Fruit fly (Drosophila melanogaster) whole organism, embryonic: Measurements from ENCODE around the gene Nxf3.

ENCODE experiments used
- Ada2b ChIP-seq: fragments of 200-800 bp; sonication (Bioruptor generic); IDR thresholded peaks from 2 replicates; pipeline ENCODE4 v1.3.6; 2022; ENCODE audit warnings: missing biosample characterization, missing genetic modification characterization
- Aef1 ChIP-seq: fragments of 200-800 bp; sonication (Bioruptor generic); IDR thresholded peaks from 3 replicates; pipeline ENCODE4 v1.3.6; 2022; ENCODE audit warnings: missing biosample characterization, missing genetic modification characterization
- CG1024 ChIP-seq: fragments of 200-800 bp; sonication (Bioruptor generic); IDR thresholded peaks from 2 replicates; pipeline ENCODE4 v1.3.6; 2022; ENCODE audit warnings: missing biosample characterization, missing genetic modification characterization
- CG12769 ChIP-seq: fragments of 200-800 bp; sonication (Bioruptor generic); optimal IDR thresholded peaks from 2 replicates; lab custom pipeline; 2019; ENCODE audit warnings: missing biosample characterization, mild to moderate bottlenecking, missing genetic modification characterization, moderate library complexity
- CG13123 ChIP-seq: fragments of 200-800 bp; sonication (Bioruptor generic); optimal IDR thresholded peaks from 2 replicates; lab custom pipeline; 2016; ENCODE audit warnings: missing biosample characterization, missing genetic modification characterization
- CG13296 ChIP-seq: fragments of 200-800 bp; sonication (Bioruptor generic); optimal IDR thresholded peaks from 3 replicates; lab custom pipeline; 2018; ENCODE audit warnings: missing biosample characterization, mild to moderate bottlenecking, missing genetic modification characterization
- CG14050 ChIP-seq: fragments of 200-800 bp; sonication (Bioruptor generic); IDR thresholded peaks from 3 replicates; pipeline ENCODE4 v1.3.6; 2022; ENCODE audit warnings: missing biosample characterization, missing genetic modification characterization
- CG18262 ChIP-seq: fragments of 200-800 bp; optimal IDR thresholded peaks from 3 replicates; lab custom pipeline; 2019; ENCODE audit warnings: missing biosample characterization, mild to moderate bottlenecking, missing genetic modification characterization, moderate library complexity
- CG30020 ChIP-seq: fragments of 200-800 bp; optimal IDR thresholded peaks from 2 replicates; lab custom pipeline; 2019; ENCODE audit warnings: missing biosample characterization, mild to moderate bottlenecking, missing genetic modification characterization, moderate library complexity
- CG3163 ChIP-seq: fragments of 200-800 bp; sonication (Bioruptor generic); optimal IDR thresholded peaks from 3 replicates; lab custom pipeline; 2016; ENCODE audit warnings: missing biosample characterization, missing genetic modification characterization
- CG34224 ChIP-seq: fragments of 200-800 bp; sonication (Bioruptor generic); IDR thresholded peaks from 3 replicates; pipeline ENCODE4 v1.3.6; 2022; ENCODE audit warnings: missing biosample characterization, missing genetic modification characterization; ENCODE audit not compliant: partially characterized antibody
- CG34376 ChIP-seq: fragments of 200-800 bp; sonication (Bioruptor generic); optimal IDR thresholded peaks from 2 replicates; lab custom pipeline; 2018; ENCODE audit warnings: missing biosample characterization, mild to moderate bottlenecking, missing genetic modification characterization
- CG3726 ChIP-seq: fragments of 200-800 bp; sonication (Bioruptor generic); IDR thresholded peaks from 3 replicates; pipeline ENCODE4, ENCODE4 v1.3.6; 2022; ENCODE audit warnings: missing biosample characterization, missing genetic modification characterization
- CG5180 ChIP-seq: fragments of 200-800 bp; sonication (Bioruptor generic); optimal IDR thresholded peaks from 3 replicates; lab custom pipeline; 2017; ENCODE audit warnings: missing biosample characterization, missing genetic modification characterization, mild to moderate bottlenecking, moderate library complexity, missing genetic modification reagents
- CG6683 ChIP-seq: fragments of 200-800 bp; sonication (Bioruptor generic); optimal IDR thresholded peaks from 2 replicates; lab custom pipeline; 2017; ENCODE audit warnings: missing biosample characterization, mild to moderate bottlenecking, missing genetic modification characterization, missing genetic modification reagents
- CG7357 ChIP-seq: fragments of 200-800 bp; sonication (Bioruptor generic); IDR thresholded peaks from 3 replicates; pipeline ENCODE4 v1.3.6; 2022; ENCODE audit warnings: missing biosample characterization, missing genetic modification characterization
- CG7928 ChIP-seq: fragments of 200-800 bp; sonication (Bioruptor generic); optimal IDR thresholded peaks from 2 replicates; lab custom pipeline; 2017; ENCODE audit warnings: missing biosample characterization, mild to moderate bottlenecking, missing genetic modification characterization
- CG9609 ChIP-seq: fragments of 200-800 bp; sonication (Bioruptor generic); optimal IDR thresholded peaks from 3 replicates; lab custom pipeline; 2016; ENCODE audit warnings: missing biosample characterization, missing genetic modification characterization
- Deaf1 ChIP-seq: fragments of 200-800 bp; optimal IDR thresholded peaks from 3 replicates; lab custom pipeline; 2019; ENCODE audit warnings: missing biosample characterization, mild to moderate bottlenecking, missing genetic modification characterization, moderate library complexity
- Dref ChIP-seq: fragments of 200-800 bp; sonication (Bioruptor generic); IDR thresholded peaks from 2 replicates; pipeline ENCODE4 v1.3.6; 2022; ENCODE audit warnings: missing biosample characterization, missing genetic modification characterization
- Drgx ChIP-seq: fragments of 200-800 bp; sonication (Bioruptor generic); IDR thresholded peaks from 2 replicates; pipeline ENCODE4 v1.3.6; 2022; ENCODE audit warnings: missing biosample characterization, missing genetic modification characterization
- E2f2 ChIP-seq: fragments of 200-800 bp; sonication (Bioruptor generic); IDR thresholded peaks from 2 replicates; pipeline ENCODE4 v1.3.6; 2022; ENCODE audit warnings: missing biosample characterization, missing genetic modification characterization
- Eip74EF ChIP-seq, 2 experiments: fragments of 200-800 bp in 1 of 2; fragments of >200 bp in 1 of 2; sonication (Bioruptor generic) in 1 of 2; optimal IDR thresholded peaks; 2 replicates each; lab custom pipeline; 2017 to 2019; ENCODE audit warnings: missing biosample characterization in 2 of 2, missing genetic modification characterization in 2 of 2, mild to moderate bottlenecking in 1 of 2, moderate library complexity in 1 of 2
- Ets97D ChIP-seq: fragments of 200-800 bp; sonication (Bioruptor generic); optimal IDR thresholded peaks from 3 replicates; lab custom pipeline; 2016; ENCODE audit warnings: missing biosample characterization, missing genetic modification characterization
- Fer3 ChIP-seq: fragments of 200-800 bp; sonication (Bioruptor generic); optimal IDR thresholded peaks from 2 replicates; lab custom pipeline; 2018; ENCODE audit warnings: missing biosample characterization, mild to moderate bottlenecking, missing genetic modification characterization, moderate library complexity
- H15 ChIP-seq: fragments of 200-800 bp; sonication (Bioruptor generic); IDR thresholded peaks from 3 replicates; pipeline ENCODE4 v1.3.6; 2022; ENCODE audit warnings: missing biosample characterization, missing genetic modification characterization
- Hr78 ChIP-seq, 2 experiments: fragments of 200-800 bp in 1 of 2; fragments of >200 bp in 1 of 2; sonication (Bioruptor generic) in 1 of 2; optimal IDR thresholded peaks; 2 replicates each; lab custom pipeline; 2017 to 2019; ENCODE audit warnings: missing biosample characterization in 2 of 2, missing genetic modification characterization in 2 of 2, mild to moderate bottlenecking in 1 of 2, moderate library complexity in 1 of 2
- Max ChIP-seq: fragments of 200-800 bp; sonication (Bioruptor generic); optimal IDR thresholded peaks from 2 replicates; lab custom pipeline; 2016; ENCODE audit warnings: missing biosample characterization, mild to moderate bottlenecking, missing genetic modification characterization
- Med ChIP-seq: fragments of 200-800 bp; sonication (Bioruptor generic); peaks from one replicate; lab custom pipeline; 2016; ENCODE audit warnings: missing biosample characterization, missing genetic modification characterization, mild to moderate bottlenecking, inconsistent platforms, moderate library complexity
- PHDP ChIP-seq: fragments of 200-800 bp; sonication (Bioruptor generic); optimal IDR thresholded peaks from 3 replicates; lab custom pipeline; 2018; ENCODE audit warnings: missing biosample characterization, mild to moderate bottlenecking, missing genetic modification characterization, moderate library complexity
- Sox100B ChIP-seq: fragments of 200-800 bp; sonication (Bioruptor generic); optimal IDR thresholded peaks from 3 replicates; lab custom pipeline; 2018; ENCODE audit warnings: missing biosample characterization, mild to moderate bottlenecking, missing genetic modification characterization
- Ssrp ChIP-seq: fragments of 200-800 bp; sonication (Bioruptor generic); optimal IDR thresholded peaks from 2 replicates; lab custom pipeline; 2018; ENCODE audit warnings: missing biosample characterization, mild to moderate bottlenecking, missing genetic modification characterization, moderate library complexity
- TFAM ChIP-seq: fragments of 200-800 bp; sonication (Bioruptor generic); optimal IDR thresholded peaks from 2 replicates; lab custom pipeline; 2017; ENCODE audit warnings: missing biosample characterization, missing genetic modification characterization, inconsistent platforms
- Trl ChIP-seq, 3 experiments: fragments of >200 bp in 2 of 3; fragments of 200-800 bp in 1 of 3; sonication (Bioruptor generic) in 1 of 3; optimal IDR thresholded peaks; 2 replicates in 1 of 3; 3 replicates in 2 of 3; lab custom pipeline; 2016 to 2017; ENCODE audit warnings: missing biosample characterization in 1 of 3, missing genetic modification characterization in 1 of 3
- ap ChIP-seq: fragments of 200-800 bp; sonication (Bioruptor generic); IDR thresholded peaks from 2 replicates; pipeline ENCODE4 v1.3.6; 2022; ENCODE audit warnings: missing biosample characterization, missing genetic modification characterization
- ase ChIP-seq: fragments of 200-800 bp; sonication (Bioruptor generic); IDR thresholded peaks from 3 replicates; pipeline ENCODE4 v1.3.6; 2022; ENCODE audit warnings: missing biosample characterization, missing genetic modification characterization
- bsh ChIP-seq, 2 experiments: fragments of 200-800 bp; sonication (Bioruptor generic); optimal IDR thresholded peaks; 2 replicates each; lab custom pipeline; 2017 to 2018; ENCODE audit warnings: mild to moderate bottlenecking in 2 of 2, missing biosample characterization in 2 of 2, missing genetic modification characterization in 2 of 2, moderate library complexity in 1 of 2
- chinmo ChIP-seq: fragments of 200-800 bp; sonication (Bioruptor generic); IDR thresholded peaks from 4 replicates; pipeline ENCODE4 v1.3.6; 2022; ENCODE audit warnings: missing biosample characterization, missing genetic modification characterization; ENCODE audit not compliant: partially characterized antibody
- ci ChIP-seq: fragments of 200-800 bp; sonication (Bioruptor generic); IDR thresholded peaks from 3 replicates; pipeline ENCODE4 v1.3.6; 2022; ENCODE audit warnings: missing biosample characterization, missing genetic modification characterization
- jing ChIP-seq: fragments of 200-800 bp; sonication (Bioruptor generic); optimal IDR thresholded peaks from 2 replicates; lab custom pipeline; 2018; ENCODE audit warnings: missing biosample characterization, mild to moderate bottlenecking, missing genetic modification characterization
- kni ChIP-seq: fragments of 200-800 bp; sonication (Bioruptor generic); optimal IDR thresholded peaks from 3 replicates; lab custom pipeline; 2017; ENCODE audit warnings: mild to moderate bottlenecking, missing biosample characterization, missing genetic modification reagents, missing genetic modification characterization
- odd ChIP-seq: fragments of 200-800 bp; sonication (Bioruptor generic); optimal IDR thresholded peaks from 2 replicates; lab custom pipeline; 2017; ENCODE audit warnings: missing biosample characterization, mild to moderate bottlenecking, missing genetic modification characterization
- p53 ChIP-seq: fragments of 200-800 bp; sonication (Bioruptor generic); optimal IDR thresholded peaks from 2 replicates; lab custom pipeline; 2016; ENCODE audit warnings: missing biosample characterization, missing genetic modification characterization
- pros ChIP-seq: fragments of 200-800 bp; sonication (Bioruptor generic); optimal IDR thresholded peaks from 3 replicates; lab custom pipeline; 2019; ENCODE audit warnings: missing biosample characterization, mild to moderate bottlenecking, missing genetic modification characterization, moderate library complexity
- schlank ChIP-seq: fragments of 200-800 bp; sonication (Bioruptor generic); optimal IDR thresholded peaks from 2 replicates; lab custom pipeline; 2018; ENCODE audit warnings: missing biosample characterization, mild to moderate bottlenecking, missing genetic modification characterization
- so ChIP-seq: fragments of 200-800 bp; sonication (Bioruptor generic); IDR thresholded peaks from 3 replicates; pipeline ENCODE4 v1.3.6; 2022; ENCODE audit warnings: missing biosample characterization, missing genetic modification characterization
- sr ChIP-seq: fragments of 200-800 bp; sonication (Bioruptor generic); IDR thresholded peaks from 3 replicates; pipeline ENCODE4 v1.3.6; 2022; ENCODE audit warnings: missing biosample characterization, missing genetic modification characterization
- stwl ChIP-seq: fragments of 200-800 bp; sonication (Bioruptor generic); optimal IDR thresholded peaks from 3 replicates; lab custom pipeline; 2018; ENCODE audit warnings: missing biosample characterization, mild to moderate bottlenecking, missing genetic modification characterization, moderate library complexity
- trem ChIP-seq: fragments of 200-800 bp; optimal IDR thresholded peaks from 3 replicates; lab custom pipeline; 2019; ENCODE audit warnings: missing biosample characterization, mild to moderate bottlenecking, missing genetic modification characterization, moderate library complexity
- wdn ChIP-seq: fragments of 200-800 bp; sonication (Bioruptor generic); IDR thresholded peaks from 2 replicates; pipeline ENCODE4 v1.3.6; 2022; ENCODE audit warnings: missing biosample characterization, missing genetic modification characterization

The Nxf3 gene

DNA sequence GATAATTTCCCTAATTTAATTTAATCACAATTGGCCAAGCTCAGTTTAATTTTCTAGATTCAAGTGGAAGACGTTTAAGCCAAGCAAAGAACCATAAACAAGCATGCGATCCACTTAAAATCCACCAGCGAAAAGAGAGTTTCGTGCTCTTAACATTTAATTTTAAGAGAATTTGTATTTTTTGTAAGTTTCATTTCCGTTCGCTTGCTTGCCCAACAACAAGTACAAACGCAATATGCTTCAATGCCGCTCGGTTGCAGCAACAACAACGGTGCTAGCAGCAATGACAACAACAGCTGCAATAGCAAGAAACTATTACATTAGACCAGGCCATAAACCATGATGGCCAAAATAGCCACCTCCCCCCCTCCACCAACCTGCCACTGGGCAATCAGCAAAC is 30.1 kb upstream of the Nxf3 start:
- TF ChIP-seq Drgx (GFP tag; lab: Robert Waterston, UW) (no peak), schlank (tag; lab: Kevin White, UChicago) (no peak), Hr78 (GFP tag; optimal IDR thresholded peaks at IDR 0.05; lab: Kevin White, UChicago) (peak in 1 of 2 experiments; percentile 49), CG7357 (no peak), TFAM (no peak), PHDP (no peak), Sox100B (no peak), so (GFP tag; lab: Robert Waterston, UW) (peak; percentile 45; the same call in 1 of the 3 replicates), ap (no peak), Ada2b (GFP tag; lab: Robert Waterston, UW) (no peak), odd (peak; percentile 7), CG18262 (no peak), Max (GFP tag; lab: Kevin White, UChicago) (no peak), CG12769 (tag; lab: Kevin White, UChicago) (no peak), CG34224 (GFP tag; lab: Robert Waterston, UW) (peak; percentile 18; the same call in 1 of the 3 replicates), Eip74EF (GFP tag; optimal IDR thresholded peaks at IDR 0.05; lab: Kevin White, UChicago) (peak in 1 of 2 experiments; percentile 22), CG3163 (GFP tag; lab: Kevin White, UChicago) (peak; percentile 96), CG6683 (GFP tag; lab: Kevin White, UChicago) (no peak), Aef1 (GFP tag; lab: Robert Waterston, UW) (no peak; the same call in 2 of the 3 replicates), trem (tag; lab: Kevin White, UChicago) (no peak), ci (GFP tag; lab: Robert Waterston, UW) (peak; percentile 53; the same call in 1 of the 3 replicates), stwl (peak; percentile 14), E2f2 (GFP tag; lab: Robert Waterston, UW) (peak; percentile 32; the same call in 1 of the 2 replicates), ase (no peak), jing (GFP tag; lab: Kevin White, UChicago) (no peak), pros (GFP tag; lab: Kevin White, UChicago) (peak; percentile 16), CG3726 (GFP tag; lab: Robert Waterston, UW) (no peak), CG13123 (no peak), CG9609 (no peak), sr (no peak), Deaf1 (tag; lab: Kevin White, UChicago) (peak; percentile 57), CG1024 (GFP tag; lab: Robert Waterston, UW) (no peak), bsh (GFP tag; optimal IDR thresholded peaks at IDR 0.05; lab: Kevin White, UChicago) (peak in 1 of 2 experiments; percentile 23), chinmo (peak; percentile 88; the same call in 2 of the 4 replicates), wdn (GFP tag; lab: Robert Waterston, UW) (0 out of 2 replicates have a peak, but pooled peaks have one; percentile 18), kni (peak; percentile 5), p53 (GFP tag; lab: Kevin White, UChicago) (no peak), Fer3 (tag; lab: Kevin White, UChicago) (no peak), Ssrp (tag; lab: Kevin White, UChicago) (no peak), CG13296 (peak; percentile 34), H15 (no peak), Med (GFP tag; lab: Kevin White, UChicago) (peak; percentile 43), Dref (no peak), CG30020 (no peak), CG14050 (no peak), CG7928 (GFP tag; lab: Kevin White, UChicago) (no peak), Ets97D (GFP tag; lab: Kevin White, UChicago) (peak; percentile 35), CG5180 (GFP tag; lab: Kevin White, UChicago) (peak; percentile 79), Trl (optimal IDR thresholded peaks at IDR 0.05; lab: Kevin White, UChicago) (peak; percentile 51 to 56), Trl (GFP tag; optimal IDR thresholded peaks at IDR 0.05; lab: Kevin White, UChicago) (no peak), CG34376 (peak; percentile 16)
